Worm (Caenorhabditis elegans) whole organism, late embryonic: ENCODE data around the gene nsun-1.
A peak's percentile ranks its signal among the peaks of the same experiment; 100 is the strongest.

Source experiments
- C08G9.2 ChIP-seq: sonication (generic microtip); optimal IDR thresholded peaks from 2 replicates; lab custom pipeline; 2016; ENCODE audit warnings: mild to moderate bottlenecking, missing genetic modification characterization, moderate library complexity, missing compliant biosample characterization
- C38D4.7 ChIP-seq: fragments of 200-800 bp; sonication (Bioruptor generic); optimal IDR thresholded peaks from 2 replicates; lab custom pipeline; 2018; ENCODE audit warnings: mild to moderate bottlenecking, missing genetic modification characterization, moderate library complexity, missing compliant biosample characterization
- F13H6.1 ChIP-seq: sonication (generic microtip); optimal IDR thresholded peaks from 2 replicates; lab custom pipeline; 2016; ENCODE audit warnings: missing genetic modification characterization, missing compliant biosample characterization
- K02D7.2 ChIP-seq: sonication (generic microtip); optimal IDR thresholded peaks from 2 replicates; lab custom pipeline; 2017; ENCODE audit warnings: mild to moderate bottlenecking, missing genetic modification characterization, missing compliant biosample characterization
- K09A11.1 ChIP-seq: sonication (generic microtip); optimal IDR thresholded peaks from 2 replicates; lab custom pipeline; 2017; ENCODE audit warnings: antibody characterized with exemption, mild to moderate bottlenecking, missing genetic modification characterization, missing compliant biosample characterization; ENCODE audit not compliant: insufficient read depth
- Y22D7AL.16 ChIP-seq: sonication (generic microtip); optimal IDR thresholded peaks from 2 replicates; lab custom pipeline; 2016; ENCODE audit warnings: missing genetic modification characterization, missing compliant biosample characterization
- ahr-1 ChIP-seq: sonication (generic microtip); optimal IDR thresholded peaks from 2 replicates; lab custom pipeline; 2016; ENCODE audit warnings: missing genetic modification characterization, missing compliant biosample characterization
- ceh-14 ChIP-seq: sonication (generic microtip); optimal IDR thresholded peaks from 2 replicates; lab custom pipeline; 2016; ENCODE audit warnings: missing genotype, missing genetic modification characterization, missing compliant biosample characterization
- ceh-19 ChIP-seq: fragments of 200-800 bp; sonication (Bioruptor generic); optimal IDR thresholded peaks from 2 replicates; lab custom pipeline; 2018; ENCODE audit warnings: mild to moderate bottlenecking, missing genetic modification characterization, missing compliant biosample characterization
- ceh-2 ChIP-seq: sonication (generic microtip); optimal IDR thresholded peaks from 2 replicates; lab custom pipeline; 2016; ENCODE audit warnings: missing genotype, missing genetic modification characterization, missing compliant biosample characterization
- ceh-22 ChIP-seq: sonication (generic microtip); optimal IDR thresholded peaks from 2 replicates; lab custom pipeline; 2017; ENCODE audit warnings: missing biosample characterization, missing genetic modification characterization
- ceh-24 ChIP-seq: sonication (generic microtip); optimal IDR thresholded peaks from 2 replicates; lab custom pipeline; 2016; ENCODE audit warnings: mild to moderate bottlenecking, missing genetic modification characterization, missing compliant biosample characterization
- ceh-30 ChIP-seq: fragments of 150-350 bp; optimal IDR thresholded peaks from 2 replicates; lab custom pipeline; 2014; ENCODE audit warnings: missing biosample characterization, missing genetic modification characterization
- ceh-31 ChIP-seq: sonication (generic microtip); optimal IDR thresholded peaks from 2 replicates; lab custom pipeline; 2016; ENCODE audit warnings: missing genetic modification characterization, missing compliant biosample characterization
- ceh-34 ChIP-seq: sonication (generic microtip); optimal IDR thresholded peaks from 2 replicates; lab custom pipeline; 2016; ENCODE audit warnings: mild to moderate bottlenecking, missing genetic modification characterization, missing compliant biosample characterization
- ceh-48 ChIP-seq: sonication (generic microtip); optimal IDR thresholded peaks from 2 replicates; lab custom pipeline; 2016; ENCODE audit warnings: missing genetic modification characterization, inconsistent platforms, missing compliant biosample characterization
- ceh-6 ChIP-seq: fragments of 200-800 bp; sonication (Bioruptor generic); optimal IDR thresholded peaks from 2 replicates; lab custom pipeline; 2018; ENCODE audit warnings: mild to moderate bottlenecking, missing genetic modification characterization, missing compliant biosample characterization
- che-1 ChIP-seq: sonication (generic microtip); optimal IDR thresholded peaks from 2 replicates; lab custom pipeline; 2016; ENCODE audit warnings: mild to moderate bottlenecking, missing genetic modification characterization, missing compliant biosample characterization
- dve-1 ChIP-seq: sonication (generic microtip); optimal IDR thresholded peaks from 2 replicates; lab custom pipeline; 2017; ENCODE audit warnings: antibody characterized with exemption, mild to moderate bottlenecking, missing genetic modification characterization, missing compliant biosample characterization
- elt-2 ChIP-seq: sonication (generic microtip); optimal IDR thresholded peaks from 2 replicates; lab custom pipeline; 2016; ENCODE audit warnings: missing genetic modification reagents, missing genetic modification characterization, missing compliant biosample characterization
- elt-4 ChIP-seq: sonication (generic microtip); optimal IDR thresholded peaks from 2 replicates; lab custom pipeline; 2016; ENCODE audit warnings: missing genetic modification characterization, missing compliant biosample characterization
- ets-4 ChIP-seq: sonication (generic microtip); optimal IDR thresholded peaks from 2 replicates; lab custom pipeline; 2016; ENCODE audit warnings: missing genetic modification characterization, missing compliant biosample characterization
- eyg-1 ChIP-seq: sonication (generic microtip); optimal IDR thresholded peaks from 2 replicates; lab custom pipeline; 2016; ENCODE audit warnings: missing genotype, missing genetic modification characterization, missing compliant biosample characterization
- fkh-10 ChIP-seq: fragments of 150-350 bp; optimal IDR thresholded peaks from 2 replicates; lab custom pipeline; 2014; ENCODE audit warnings: missing biosample characterization, missing genetic modification reagents, missing genetic modification characterization
- gmeb-2 ChIP-seq: sonication (generic microtip); optimal IDR thresholded peaks from 2 replicates; lab custom pipeline; 2016; ENCODE audit warnings: missing genetic modification characterization, inconsistent platforms, missing compliant biosample characterization
- hlh-13 ChIP-seq: fragments of 200-800 bp; sonication (Bioruptor generic); optimal IDR thresholded peaks from 2 replicates; lab custom pipeline; 2018; ENCODE audit warnings: mild to moderate bottlenecking, missing genetic modification characterization, missing compliant biosample characterization
- hlh-15 ChIP-seq: sonication (generic microtip); optimal IDR thresholded peaks from 2 replicates; lab custom pipeline; 2016; ENCODE audit warnings: missing genetic modification characterization, missing compliant biosample characterization
- hlh-30 ChIP-seq: sonication (generic microtip); optimal IDR thresholded peaks from 2 replicates; lab custom pipeline; 2017; ENCODE audit warnings: antibody characterized with exemption, missing genetic modification characterization, missing compliant biosample characterization; ENCODE audit not compliant: insufficient read depth
- hlh-6 ChIP-seq: sonication (generic microtip); optimal IDR thresholded peaks from 2 replicates; lab custom pipeline; 2016; ENCODE audit warnings: missing genotype, missing genetic modification characterization, missing compliant biosample characterization
- lim-6 ChIP-seq: sonication (generic microtip); optimal IDR thresholded peaks from 2 replicates; lab custom pipeline; 2016; ENCODE audit warnings: missing genetic modification characterization, missing compliant biosample characterization
- madf-2 ChIP-seq: sonication (generic microtip); optimal IDR thresholded peaks from 2 replicates; lab custom pipeline; 2017; ENCODE audit warnings: missing genetic modification characterization, missing compliant biosample characterization
- mec-3 ChIP-seq: sonication (generic microtip); optimal IDR thresholded peaks from 2 replicates; lab custom pipeline; 2016; ENCODE audit warnings: borderline replicate concordance, missing genetic modification characterization, missing compliant biosample characterization
- nhr-11 ChIP-seq: fragments of 150-350 bp; optimal IDR thresholded peaks from 2 replicates; lab custom pipeline; 2014; ENCODE audit warnings: missing biosample characterization, missing genetic modification characterization
- nhr-232 ChIP-seq: sonication (generic microtip); optimal IDR thresholded peaks from 2 replicates; lab custom pipeline; 2016; ENCODE audit warnings: missing genetic modification characterization, missing compliant biosample characterization
- npax-4 ChIP-seq: sonication (generic microtip); optimal IDR thresholded peaks from 2 replicates; lab custom pipeline; 2016; ENCODE audit warnings: missing genetic modification characterization, missing compliant biosample characterization
- odd-2 ChIP-seq: sonication (generic microtip); optimal IDR thresholded peaks from 2 replicates; lab custom pipeline; 2017; ENCODE audit warnings: antibody characterized with exemption, mild to moderate bottlenecking, missing genetic modification characterization, missing compliant biosample characterization
- pag-3 ChIP-seq: sonication (generic microtip); optimal IDR thresholded peaks from 2 replicates; lab custom pipeline; 2016; ENCODE audit warnings: missing compliant biosample characterization, missing genetic modification characterization, borderline replicate concordance
- pax-1 ChIP-seq: fragments of 150-350 bp; optimal IDR thresholded peaks from 2 replicates; lab custom pipeline; 2014; ENCODE audit warnings: missing biosample characterization, missing genetic modification characterization
- pha-4 ChIP-seq: fragments of 150-350 bp; optimal IDR thresholded peaks from 2 replicates; lab custom pipeline; 2018; ENCODE audit warnings: missing biosample characterization, missing genetic modification reagents, missing genetic modification characterization
- pqm-1 ChIP-seq: sonication (generic microtip); optimal IDR thresholded peaks from 2 replicates; lab custom pipeline; 2016; ENCODE audit warnings: missing genetic modification characterization, missing compliant biosample characterization
- pros-1 ChIP-seq: fragments of 150-350 bp; optimal IDR thresholded peaks from 2 replicates; lab custom pipeline; 2014; ENCODE audit warnings: missing biosample characterization, missing genetic modification reagents, missing genetic modification characterization
- rnt-1 ChIP-seq: sonication (generic microtip); optimal IDR thresholded peaks from 2 replicates; lab custom pipeline; 2016; ENCODE audit warnings: missing genetic modification characterization, missing compliant biosample characterization
- sdc-2 ChIP-seq: sonication (generic microtip); optimal IDR thresholded peaks from 2 replicates; lab custom pipeline; 2016; ENCODE audit warnings: missing genotype, missing genetic modification characterization, missing compliant biosample characterization
- sox-4 ChIP-seq: sonication (generic microtip); optimal IDR thresholded peaks from 2 replicates; lab custom pipeline; 2017; ENCODE audit warnings: mild to moderate bottlenecking, missing genetic modification characterization, inconsistent platforms, missing compliant biosample characterization
- syd-9 ChIP-seq: sonication (generic microtip); optimal IDR thresholded peaks from 2 replicates; lab custom pipeline; 2016; ENCODE audit warnings: mild to moderate bottlenecking, missing genetic modification characterization, moderate library complexity, missing compliant biosample characterization
- tbx-2 ChIP-seq: sonication (generic microtip); optimal IDR thresholded peaks from 2 replicates; lab custom pipeline; 2016; ENCODE audit warnings: missing genetic modification characterization, missing compliant biosample characterization
- tbx-7 ChIP-seq: sonication (generic microtip); optimal IDR thresholded peaks from 2 replicates; lab custom pipeline; 2016; ENCODE audit warnings: missing genotype, missing genetic modification characterization, missing compliant biosample characterization
- ttx-3 ChIP-seq: sonication (generic microtip); optimal IDR thresholded peaks from 2 replicates; lab custom pipeline; 2016; ENCODE audit warnings: missing genetic modification reagents, missing genetic modification characterization, missing compliant biosample characterization
- unc-3 ChIP-seq, 2 experiments: fragments of 200-800 bp in 1 of 2; sonication (Bioruptor generic) in 1 of 2; sonication (generic microtip) in 1 of 2; conservative IDR thresholded peaks in 1 of 2; optimal IDR thresholded peaks in 1 of 2; 2 replicates each; pipeline versions ENCODE4 v1.3.6 to Lab custom; 2016 to 2022; ENCODE audit warnings: missing compliant biosample characterization in 2 of 2, missing genetic modification characterization in 2 of 2, missing genetic modification reagents in 1 of 2
- unc-42 ChIP-seq: sonication (generic microtip); optimal IDR thresholded peaks from 2 replicates; lab custom pipeline; 2016; ENCODE audit warnings: missing genotype, missing genetic modification characterization, missing compliant biosample characterization
- unc-55 ChIP-seq: sonication (generic microtip); optimal IDR thresholded peaks from 2 replicates; lab custom pipeline; 2017; ENCODE audit warnings: missing biosample characterization, missing genetic modification reagents, missing genetic modification characterization
- unc-86 ChIP-seq: sonication (generic microtip); optimal IDR thresholded peaks from 2 replicates; lab custom pipeline; 2016; ENCODE audit warnings: missing genetic modification characterization, missing compliant biosample characterization
- ztf-16 ChIP-seq: sonication (generic microtip); optimal IDR thresholded peaks from 2 replicates; lab custom pipeline; 2017; ENCODE audit warnings: missing genetic modification characterization, missing compliant biosample characterization

nsun-1 gene

ce11 chrII:475890-476420, at the start of gene nsun-1:
Gene nsun-1 (minus strand): TSS chrII:475940.
- TF ChIP-seq tbx-7 (tag; lab: Kevin White, UChicago), result peak; percentile 51
- no peak for TF ChIP-seq K02D7.2 (tag; lab: Kevin White, UChicago)
- TF ChIP-seq che-1 (tag; lab: Kevin White, UChicago), result no peak
- no peak for TF ChIP-seq madf-2 (tag; lab: Kevin White, UChicago)
- no peak for TF ChIP-seq pax-1
- TF ChIP-seq eyg-1 (tag; lab: Kevin White, UChicago), result no peak
- TF ChIP-seq hlh-30, result no peak
- no peak for TF ChIP-seq hlh-15 (tag; lab: Kevin White, UChicago)
- no peak for TF ChIP-seq ahr-1 (tag; lab: Kevin White, UChicago)
- no peak for TF ChIP-seq hlh-6 (tag; lab: Kevin White, UChicago)
- peak; percentile 34 for TF ChIP-seq ceh-48 (tag; lab: Kevin White, UChicago)
- no peak for TF ChIP-seq C38D4.7 (GFP tag; lab: Kevin White, UChicago)
- TF ChIP-seq pros-1 (tag; lab: Kevin White, UChicago), result no peak
- TF ChIP-seq odd-2 (tag; lab: Kevin White, UChicago), result no peak
- TF ChIP-seq Y22D7AL.16 (tag; lab: Kevin White, UChicago), result no peak
- no peak for TF ChIP-seq gmeb-2
- no peak for TF ChIP-seq pha-4 (tag; lab: Kevin White, UChicago)
- TF ChIP-seq dve-1 (tag; lab: Kevin White, UChicago), result no peak
- TF ChIP-seq ceh-14 (tag; lab: Kevin White, UChicago), result peak; percentile 73
- no peak for TF ChIP-seq unc-55 (GFP tag; lab: Kevin White, UChicago)
- peak; percentile 58 for TF ChIP-seq lim-6 (tag; lab: Kevin White, UChicago)
- TF ChIP-seq mec-3 (tag; lab: Kevin White, UChicago), result peak; percentile 45
- TF ChIP-seq npax-4 (tag; lab: Kevin White, UChicago), result no peak
- no peak for TF ChIP-seq nhr-232 (tag; lab: Kevin White, UChicago)
- no peak for TF ChIP-seq elt-4 (tag; lab: Kevin White, UChicago)
- TF ChIP-seq sox-4 (tag; lab: Kevin White, UChicago), result no peak
- TF ChIP-seq unc-42, result peak; percentile 68
- TF ChIP-seq unc-3 (GFP tag; conservative IDR thresholded peaks at IDR 0.05; lab: Robert Waterston, UW), result no peak
- no peak for TF ChIP-seq unc-3 (tag; optimal IDR thresholded peaks at IDR 0.05; lab: Kevin White, UChicago)
- TF ChIP-seq syd-9 (tag; lab: Kevin White, UChicago), result no peak
- peak; percentile 66 for TF ChIP-seq ets-4 (tag; lab: Kevin White, UChicago)
- TF ChIP-seq F13H6.1, result no peak
- peak; percentile 64 for TF ChIP-seq rnt-1
- TF ChIP-seq ceh-2, result peak; percentile 83
- TF ChIP-seq unc-86, result no peak
- no peak for TF ChIP-seq ceh-6
- TF ChIP-seq pag-3 (tag; lab: Kevin White, UChicago), result no peak
- no peak for TF ChIP-seq pqm-1 (tag; lab: Kevin White, UChicago)
- TF ChIP-seq ceh-22 (tag; lab: Kevin White, UChicago), result no peak
- TF ChIP-seq ceh-19, result peak; percentile 45
- TF ChIP-seq ttx-3 (tag; lab: Kevin White, UChicago), result no peak
- no peak for TF ChIP-seq ceh-24 (tag; lab: Kevin White, UChicago)
- TF ChIP-seq sdc-2 (tag; lab: Kevin White, UChicago), result no peak
- TF ChIP-seq nhr-11 (tag; lab: Kevin White, UChicago), result no peak
- peak; percentile 22 for TF ChIP-seq ztf-16
- TF ChIP-seq fkh-10, result no peak
- TF ChIP-seq ceh-34 (tag; lab: Kevin White, UChicago), result peak; percentile 5
- peak; percentile 70 for TF ChIP-seq tbx-2 (tag; lab: Kevin White, UChicago)
- no peak for TF ChIP-seq hlh-13 (GFP tag; lab: Kevin White, UChicago)
- TF ChIP-seq C08G9.2 (tag; lab: Kevin White, UChicago), result peak; percentile 83
- no peak for TF ChIP-seq ceh-30 (tag; lab: Kevin White, UChicago)
- TF ChIP-seq elt-2 (tag; lab: Kevin White, UChicago), result peak; percentile 14
- peak; percentile 88 for TF ChIP-seq ceh-31 (tag; lab: Kevin White, UChicago)
- TF ChIP-seq K09A11.1 (tag; lab: Kevin White, UChicago), result no peak
